Fruit fly (Drosophila melanogaster) whole organism, embryonic: Measurements from ENCODE around the gene Mob3.
A peak's percentile ranks its signal among the peaks of the same experiment; 100 is the strongest.

ENCODE experiments used
- Atf-2 ChIP-seq: fragments of 200-800 bp; sonication (Bioruptor generic); optimal IDR thresholded peaks from 2 replicates; lab custom pipeline; 2016; ENCODE audit warnings: missing biosample characterization, missing genetic modification characterization
- CG11695 ChIP-seq: fragments of 200-800 bp; sonication (Bioruptor generic); IDR thresholded peaks from 3 replicates; pipeline ENCODE4 v1.3.6; 2022; ENCODE audit warnings: missing biosample characterization, missing genetic modification characterization
- CG12219 ChIP-seq: fragments of 200-800 bp; sonication (Bioruptor generic); optimal IDR thresholded peaks from 3 replicates; lab custom pipeline; 2018; ENCODE audit warnings: missing biosample characterization, mild to moderate bottlenecking, missing genetic modification characterization
- CG1233 ChIP-seq: fragments of 200-800 bp; sonication (Bioruptor generic); optimal IDR thresholded peaks from 4 replicates; lab custom pipeline; 2018; ENCODE audit warnings: missing biosample characterization, mild to moderate bottlenecking, missing genetic modification characterization
- CG1792 ChIP-seq: fragments of 200-800 bp; sonication (Bioruptor generic); optimal IDR thresholded peaks from 2 replicates; lab custom pipeline; 2016; ENCODE audit warnings: missing biosample characterization, missing genetic modification characterization
- CG18262 ChIP-seq: fragments of 200-800 bp; optimal IDR thresholded peaks from 3 replicates; lab custom pipeline; 2019; ENCODE audit warnings: missing biosample characterization, mild to moderate bottlenecking, missing genetic modification characterization, moderate library complexity
- CG18764 ChIP-seq: fragments of 200-800 bp; sonication (Bioruptor generic); optimal IDR thresholded peaks from 3 replicates; lab custom pipeline; 2016; ENCODE audit warnings: missing biosample characterization, missing genetic modification characterization
- CG32767 ChIP-seq: fragments of 200-800 bp; sonication (Bioruptor generic); IDR thresholded peaks from 2 replicates; pipeline ENCODE4 v1.3.6; 2022; ENCODE audit warnings: missing biosample characterization, missing genetic modification characterization
- CG34422 ChIP-seq: fragments of 200-800 bp; sonication (Bioruptor generic); IDR thresholded peaks from 3 replicates; pipeline ENCODE4 v1.3.6; 2022; ENCODE audit warnings: missing biosample characterization, missing genetic modification characterization
- CG3995 ChIP-seq: fragments of 200-800 bp; sonication (Bioruptor generic); optimal IDR thresholded peaks from 3 replicates; lab custom pipeline; 2016; ENCODE audit warnings: missing biosample characterization, missing genetic modification characterization
- CG4707 ChIP-seq: fragments of 200-800 bp; sonication (Bioruptor generic); optimal IDR thresholded peaks from 2 replicates; lab custom pipeline; 2018; ENCODE audit warnings: missing biosample characterization, mild to moderate bottlenecking, missing genetic modification characterization, moderate library complexity
- CG5953 ChIP-seq: fragments of 200-800 bp; sonication (Bioruptor generic); IDR thresholded peaks from 2 replicates; pipeline ENCODE4 v1.3.6; 2022; ENCODE audit warnings: missing biosample characterization, missing genetic modification characterization
- CG6272 ChIP-seq: fragments of 200-800 bp; sonication (Bioruptor generic); IDR thresholded peaks from 2 replicates; pipeline ENCODE4 v1.3.6; 2022; ENCODE audit warnings: missing biosample characterization, missing genetic modification characterization
- CG6654 ChIP-seq: fragments of 200-800 bp; sonication (Bioruptor generic); optimal IDR thresholded peaks from 2 replicates; lab custom pipeline; 2017; ENCODE audit warnings: missing biosample characterization, mild to moderate bottlenecking, missing genetic modification characterization
- CG8290 ChIP-seq, 3 experiments: fragments of 200-800 bp; sonication (Bioruptor generic); optimal IDR thresholded peaks; 2 replicates each; lab custom pipeline; 2016 to 2019; ENCODE audit warnings: missing biosample characterization in 3 of 3, missing genetic modification characterization in 3 of 3, mild to moderate bottlenecking in 2 of 3, moderate library complexity in 1 of 3
- CG8359 ChIP-seq: fragments of 200-800 bp; sonication (Bioruptor generic); optimal IDR thresholded peaks from 2 replicates; lab custom pipeline; 2017; ENCODE audit warnings: missing biosample characterization, mild to moderate bottlenecking, missing genetic modification characterization, borderline replicate concordance
- CG8944 ChIP-seq: fragments of 200-800 bp; sonication (Bioruptor generic); optimal IDR thresholded peaks from 3 replicates; lab custom pipeline; 2016; ENCODE audit warnings: missing biosample characterization, missing genetic modification characterization
- CG9727 ChIP-seq: fragments of 200-800 bp; sonication (Bioruptor generic); optimal IDR thresholded peaks from 3 replicates; lab custom pipeline; 2017; ENCODE audit warnings: missing biosample characterization, mild to moderate bottlenecking, missing genetic modification characterization
- Dek ChIP-seq: fragments of 200-800 bp; sonication (Bioruptor generic); optimal IDR thresholded peaks from 3 replicates; lab custom pipeline; 2019; ENCODE audit warnings: missing biosample characterization, mild to moderate bottlenecking, missing genetic modification characterization, moderate library complexity
- Drgx ChIP-seq: fragments of 200-800 bp; sonication (Bioruptor generic); IDR thresholded peaks from 2 replicates; pipeline ENCODE4 v1.3.6; 2022; ENCODE audit warnings: missing biosample characterization, missing genetic modification characterization
- HHEX ChIP-seq: fragments of 200-800 bp; sonication (Bioruptor generic); optimal IDR thresholded peaks from 3 replicates; lab custom pipeline; 2017; ENCODE audit warnings: missing biosample characterization, mild to moderate bottlenecking, missing genetic modification characterization, missing genetic modification reagents
- HLH54F ChIP-seq: fragments of 200-800 bp; sonication (Bioruptor generic); optimal IDR thresholded peaks from 3 replicates; lab custom pipeline; 2016; ENCODE audit warnings: missing biosample characterization, missing genetic modification characterization
- HmgD ChIP-seq: fragments of 200-800 bp; sonication (Bioruptor generic); optimal IDR thresholded peaks from 3 replicates; lab custom pipeline; 2016; ENCODE audit warnings: missing biosample characterization, missing genetic modification characterization
- Hmr ChIP-seq: fragments of 200-800 bp; sonication (Bioruptor generic); optimal IDR thresholded peaks from 3 replicates; lab custom pipeline; 2017; ENCODE audit warnings: mild to moderate bottlenecking, missing biosample characterization, missing genetic modification reagents, missing genetic modification characterization
- Hmx ChIP-seq: fragments of 200-800 bp; sonication (Bioruptor generic); optimal IDR thresholded peaks from 2 replicates; lab custom pipeline; 2016; ENCODE audit warnings: missing biosample characterization, missing genetic modification characterization
- Hr3 ChIP-seq: fragments of 200-800 bp; sonication (Bioruptor generic); optimal IDR thresholded peaks from 3 replicates; lab custom pipeline; 2016; ENCODE audit warnings: missing biosample characterization, missing genetic modification characterization
- Hr51 ChIP-seq, 2 experiments: fragments of 200-800 bp; sonication (Bioruptor generic); optimal IDR thresholded peaks; 2 replicates in 1 of 2; 3 replicates in 1 of 2; lab custom pipeline; 2016 to 2018; ENCODE audit warnings: missing biosample characterization in 2 of 2, missing genetic modification characterization in 2 of 2, mild to moderate bottlenecking in 1 of 2, moderate library complexity in 1 of 2
- Xrp1 ChIP-seq: fragments of 200-800 bp; sonication (Bioruptor generic); IDR thresholded peaks from 2 replicates; pipeline ENCODE4 v1.3.6; 2022; ENCODE audit warnings: missing biosample characterization, missing genetic modification characterization
- YL-1 ChIP-seq: fragments of 200-800 bp; sonication (Bioruptor generic); optimal IDR thresholded peaks from 3 replicates; lab custom pipeline; 2017; ENCODE audit warnings: missing biosample characterization, mild to moderate bottlenecking, missing genetic modification characterization
- ac ChIP-seq: fragments of 200-800 bp; sonication (Bioruptor generic); optimal IDR thresholded peaks from 3 replicates; lab custom pipeline; 2017; ENCODE audit warnings: missing biosample characterization, mild to moderate bottlenecking, missing genetic modification characterization
- aop ChIP-seq: fragments of 200-800 bp; sonication (Bioruptor generic); IDR thresholded peaks from 2 replicates; pipeline ENCODE4 v1.3.6; 2022; ENCODE audit warnings: missing biosample characterization, missing genetic modification characterization
- bab2 ChIP-seq: fragments of 200-800 bp; sonication (Bioruptor generic); optimal IDR thresholded peaks from 2 replicates; lab custom pipeline; 2016; ENCODE audit warnings: missing biosample characterization, missing genetic modification characterization
- cato ChIP-seq: fragments of 200-800 bp; sonication (Bioruptor generic); optimal IDR thresholded peaks from 2 replicates; lab custom pipeline; 2016; ENCODE audit warnings: missing biosample characterization, missing genetic modification characterization, borderline replicate concordance
- cg ChIP-seq: fragments of 200-800 bp; sonication (Bioruptor generic); optimal IDR thresholded peaks from 3 replicates; lab custom pipeline; 2019; ENCODE audit warnings: missing biosample characterization, mild to moderate bottlenecking, missing genetic modification characterization, moderate library complexity
- chn ChIP-seq: fragments of 200-800 bp; sonication (Bioruptor generic); optimal IDR thresholded peaks from 2 replicates; lab custom pipeline; 2016; ENCODE audit warnings: missing biosample characterization, missing genetic modification characterization
- dpn ChIP-seq, 2 experiments: fragments of 200-800 bp; sonication (Bioruptor generic); optimal IDR thresholded peaks; 3 replicates each; lab custom pipeline; 2016; ENCODE audit warnings: missing biosample characterization in 2 of 2, missing genetic modification characterization in 2 of 2
- emc ChIP-seq: fragments of 200-800 bp; sonication (Bioruptor generic); optimal IDR thresholded peaks from 2 replicates; lab custom pipeline; 2016; ENCODE audit warnings: missing biosample characterization, missing genetic modification characterization
- en ChIP-seq: fragments of 200-800 bp; sonication (Bioruptor generic); optimal IDR thresholded peaks from 2 replicates; lab custom pipeline; 2016; ENCODE audit warnings: missing biosample characterization, missing genetic modification characterization
- ftz-f1 ChIP-seq: fragments of 200-800 bp; sonication (Bioruptor generic); optimal IDR thresholded peaks from 2 replicates; lab custom pipeline; 2016; ENCODE audit warnings: missing biosample characterization, missing genetic modification characterization
- hth ChIP-seq: fragments of >200 bp; optimal IDR thresholded peaks from 2 replicates; lab custom pipeline; 2017; ENCODE audit warnings: inconsistent platforms
- kay ChIP-seq: fragments of 200-800 bp; sonication (Bioruptor generic); optimal IDR thresholded peaks from 2 replicates; lab custom pipeline; 2016; ENCODE audit warnings: missing biosample characterization, missing genetic modification characterization
- lilli ChIP-seq: fragments of 200-800 bp; sonication (Bioruptor generic); optimal IDR thresholded peaks from 3 replicates; lab custom pipeline; 2016; ENCODE audit warnings: missing biosample characterization, missing genetic modification characterization
- odd ChIP-seq: fragments of 200-800 bp; sonication (Bioruptor generic); optimal IDR thresholded peaks from 2 replicates; lab custom pipeline; 2017; ENCODE audit warnings: missing biosample characterization, mild to moderate bottlenecking, missing genetic modification characterization
- sna ChIP-seq: fragments of 200-800 bp; sonication (Bioruptor generic); IDR thresholded peaks from 2 replicates; pipeline ENCODE4 v1.3.6; 2022; ENCODE audit warnings: missing biosample characterization, missing genetic modification characterization; ENCODE audit not compliant: partially characterized antibody
- tio ChIP-seq: fragments of 200-800 bp; sonication (Bioruptor generic); optimal IDR thresholded peaks from 2 replicates; lab custom pipeline; 2017; ENCODE audit warnings: missing biosample characterization, missing genetic modification characterization, inconsistent platforms
- toy ChIP-seq: fragments of 200-800 bp; sonication (Bioruptor generic); IDR thresholded peaks from 2 replicates; pipeline ENCODE4 v1.3.6; 2022; ENCODE audit warnings: missing biosample characterization, missing genetic modification characterization
- trh ChIP-seq: fragments of 200-800 bp; sonication (Bioruptor generic); optimal IDR thresholded peaks from 2 replicates; lab custom pipeline; 2016; ENCODE audit warnings: missing biosample characterization, missing genetic modification characterization
- usp ChIP-seq: fragments of >200 bp; optimal IDR thresholded peaks from 2 replicates; lab custom pipeline; 2017; ENCODE audit warnings: missing biosample characterization, missing genetic modification characterization
- wdn ChIP-seq: fragments of 200-800 bp; sonication (Bioruptor generic); IDR thresholded peaks from 2 replicates; pipeline ENCODE4 v1.3.6; 2022; ENCODE audit warnings: missing biosample characterization, missing genetic modification characterization

Mob3 gene

DNA sequence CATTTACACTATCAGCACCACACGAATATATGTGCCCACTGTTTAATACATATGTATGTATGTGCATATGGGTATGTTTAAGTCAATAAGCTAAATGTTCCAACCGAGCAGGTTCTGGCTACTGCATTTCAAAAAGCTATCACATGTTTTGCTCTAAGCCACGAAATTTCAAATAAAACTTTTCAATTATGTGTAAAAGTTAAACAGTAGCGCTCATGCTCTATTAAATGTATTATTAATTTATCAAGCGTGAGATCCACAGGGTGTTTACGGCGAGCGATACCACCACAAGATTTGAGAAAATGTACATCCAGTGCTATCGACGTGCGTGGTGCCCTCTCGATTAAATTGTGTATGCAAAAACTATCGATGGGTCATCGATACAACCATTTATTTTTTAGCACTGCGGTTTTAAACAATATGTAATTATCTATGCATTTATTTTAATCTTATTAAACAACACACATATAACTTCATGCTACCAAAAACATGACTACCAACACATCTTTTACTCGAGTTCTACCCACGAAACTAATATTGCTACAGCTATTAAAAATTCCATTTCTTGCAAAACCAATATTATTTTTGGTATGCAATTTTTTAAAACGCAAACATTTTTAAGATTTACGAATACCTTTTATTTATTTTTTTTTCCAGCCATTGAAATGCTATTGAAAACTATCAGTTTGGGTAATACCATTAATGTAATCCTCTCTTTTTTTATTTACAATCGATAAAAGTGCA is 4.2 kb upstream of the Mob3 start, which contains the start of gene Pten (continued):
- no peak for TF ChIP-seq toy (GFP tag; lab: Robert Waterston, UW)
- TF ChIP-seq CG8359 (GFP tag; lab: Kevin White, UChicago): no peak
- peak; percentile 7 for TF ChIP-seq emc
- no peak for TF ChIP-seq odd
- peak; percentile 61 for TF ChIP-seq bab2
- TF ChIP-seq usp (GFP tag; lab: Kevin White, UChicago): no peak
- TF ChIP-seq CG1792 (GFP tag; lab: Kevin White, UChicago): peak; percentile 58
- TF ChIP-seq kay (GFP tag; lab: Kevin White, UChicago): peak; percentile 61
- TF ChIP-seq Hmr (GFP tag; lab: Kevin White, UChicago): no peak
- peak; percentile 27 for TF ChIP-seq CG12219 (GFP tag; lab: Kevin White, UChicago)
- peak; percentile 100 for TF ChIP-seq CG18764 (GFP tag; lab: Kevin White, UChicago)
- no peak for TF ChIP-seq CG6272 (GFP tag; lab: Robert Waterston, UW)
- TF ChIP-seq Hr3: peak; percentile 58
- TF ChIP-seq Hmx (GFP tag; lab: Kevin White, UChicago): peak; percentile 41
- no peak for TF ChIP-seq aop (GFP tag; lab: Robert Waterston, UW)
- TF ChIP-seq CG9727 (GFP tag; lab: Kevin White, UChicago): peak; percentile 90
- TF ChIP-seq cg: peak; percentile 56
- TF ChIP-seq hth (lab: Kevin White, UChicago): no peak
- TF ChIP-seq Xrp1 (GFP tag; lab: Robert Waterston, UW): peak; percentile 73
- peak; percentile 73; the same call in 1 of the 3 replicates for TF ChIP-seq CG11695 (GFP tag; lab: Robert Waterston, UW)
- peak; percentile 78 for TF ChIP-seq CG32767 (GFP tag; lab: Robert Waterston, UW)
- no peak for TF ChIP-seq Drgx (GFP tag; lab: Robert Waterston, UW)
- TF ChIP-seq CG3995: peak; percentile 5
- no peak for TF ChIP-seq HHEX (GFP tag; lab: Kevin White, UChicago)
- TF ChIP-seq HmgD: no peak
- TF ChIP-seq lilli (GFP tag; lab: Kevin White, UChicago): peak; percentile 69
- TF ChIP-seq CG8944: peak; percentile 37
- peak; percentile 61 for TF ChIP-seq CG4707
- TF ChIP-seq CG1233 (GFP tag; lab: Kevin White, UChicago): peak; percentile 68
- TF ChIP-seq en (GFP tag; lab: Kevin White, UChicago): peak; percentile 51
- TF ChIP-seq CG34422: 0 out of 3 replicates have a peak, but pooled peaks have one; percentile 19
- TF ChIP-seq ftz-f1 (GFP tag; lab: Kevin White, UChicago): no peak
- TF ChIP-seq CG18262 (tag; lab: Kevin White, UChicago): peak; percentile 84
- no peak for TF ChIP-seq Dek (tag; lab: Kevin White, UChicago)
- peak; percentile 67 for TF ChIP-seq cato (GFP tag; lab: Kevin White, UChicago)
- no peak for TF ChIP-seq CG5953 (GFP tag; lab: Robert Waterston, UW)
- TF ChIP-seq tio: no peak
- TF ChIP-seq wdn (GFP tag; lab: Robert Waterston, UW): 0 out of 2 replicates have a peak, but pooled peaks have one; percentile 21
- peak; percentile 79; the same call in 1 of the 2 replicates for TF ChIP-seq sna (GFP tag; lab: Robert Waterston, UW)
- peak; percentile 63 to 76 for TF ChIP-seq dpn (GFP tag; optimal IDR thresholded peaks at IDR 0.05; lab: Kevin White, UChicago)
- TF ChIP-seq CG8290 (GFP tag; optimal IDR thresholded peaks at IDR 0.05; lab: Kevin White, UChicago): no peak
- TF ChIP-seq CG8290 (tag; optimal IDR thresholded peaks at IDR 0.05; lab: Kevin White, UChicago): peak in 1 of 2 experiments; percentile 12
- TF ChIP-seq CG6654: no peak
- peak; percentile 52 for TF ChIP-seq Atf-2
- no peak for TF ChIP-seq ac (GFP tag; lab: Kevin White, UChicago)
- TF ChIP-seq chn (GFP tag; lab: Kevin White, UChicago): peak; percentile 73
- TF ChIP-seq YL-1: peak; percentile 79
- peak; percentile 51 for TF ChIP-seq HLH54F
- peak; percentile 16 for TF ChIP-seq trh (GFP tag; lab: Kevin White, UChicago)
- TF ChIP-seq Hr51 (GFP tag; optimal IDR thresholded peaks at IDR 0.05; lab: Kevin White, UChicago): peak in 1 of 2 experiments; percentile 46
